Worm (Caenorhabditis elegans) whole organism, midembryonic: ENCODE results near the gene Y7A5A.8.
A peak's percentile ranks its signal among the peaks of the same experiment; 100 is the strongest.

ENCODE experiments used
- T22C8.4 ChIP-seq: fragments of 200-800 bp; sonication (Bioruptor generic); IDR thresholded peaks from 2 replicates; pipeline ENCODE4 v1.3.6; 2022; ENCODE audit warnings: missing genetic modification characterization, missing compliant biosample characterization
- cog-1 ChIP-seq: sonication (generic microtip); optimal IDR thresholded peaks from 2 replicates; lab custom pipeline; 2016; ENCODE audit warnings: missing genetic modification characterization, missing compliant biosample characterization
- flt-1 ChIP-seq: fragments of 200-800 bp; sonication (Bioruptor generic); IDR thresholded peaks from 2 replicates; pipeline ENCODE4 v1.3.6; 2022; ENCODE audit warnings: missing genetic modification characterization, missing compliant biosample characterization
- klf-2 ChIP-seq: fragments of 200-800 bp; sonication (Bioruptor generic); conservative IDR thresholded peaks from 2 replicates; pipeline ENCODE4 v1.3.6; 2022; ENCODE audit warnings: missing genetic modification reagents, missing genetic modification characterization, missing compliant biosample characterization
- med-1 ChIP-seq: sonication (generic microtip); optimal IDR thresholded peaks from 2 replicates; lab custom pipeline; 2017; ENCODE audit warnings: missing genetic modification characterization, mild to moderate bottlenecking, missing compliant biosample characterization, antibody characterized with exemption, missing genetic modification reagents; ENCODE audit not compliant: insufficient read depth
- ref-1 ChIP-seq: fragments of 200-800 bp; sonication (Bioruptor generic); conservative IDR thresholded peaks from 2 replicates; pipeline ENCODE4 v1.3.6; 2022; ENCODE audit warnings: missing genetic modification reagents, missing genetic modification characterization, missing compliant biosample characterization
- tab-1 ChIP-seq: fragments of 200-800 bp; sonication (Bioruptor generic); IDR thresholded peaks from 2 replicates; pipeline ENCODE4 v1.3.6; 2022; ENCODE audit warnings: missing genetic modification characterization, missing compliant biosample characterization
- ztf-23 ChIP-seq: fragments of 200-800 bp; sonication (Bioruptor generic); IDR thresholded peaks from 2 replicates; pipeline ENCODE4 v1.3.6; 2022; ENCODE audit warnings: missing genetic modification reagents, missing genetic modification characterization, missing compliant biosample characterization
- ztf-29 ChIP-seq: fragments of 200-800 bp; sonication (Bioruptor generic); IDR thresholded peaks from 2 replicates; pipeline ENCODE4 v1.3.6; 2022; ENCODE audit warnings: missing genetic modification reagents, missing genetic modification characterization, missing compliant biosample characterization

Y7A5A.8 gene

ce11 chrX:15842492-15842891 lies 20.2 kb downstream of the Y7A5A.8 start:
- no peak for TF ChIP-seq flt-1 (GFP tag; lab: Robert Waterston, UW)
- no peak for TF ChIP-seq tab-1 (GFP tag; lab: Robert Waterston, UW)
- no peak for TF ChIP-seq cog-1 (tag; lab: Kevin White, UChicago)
- TF ChIP-seq med-1, result no peak
- no peak for TF ChIP-seq T22C8.4
- no peak for TF ChIP-seq ztf-29 (GFP tag; lab: Robert Waterston, UW)
- TF ChIP-seq klf-2, result no peak
- TF ChIP-seq ztf-23, result no peak
- TF ChIP-seq ref-1 (GFP tag; lab: Robert Waterston, UW), result no peak

DNA sequence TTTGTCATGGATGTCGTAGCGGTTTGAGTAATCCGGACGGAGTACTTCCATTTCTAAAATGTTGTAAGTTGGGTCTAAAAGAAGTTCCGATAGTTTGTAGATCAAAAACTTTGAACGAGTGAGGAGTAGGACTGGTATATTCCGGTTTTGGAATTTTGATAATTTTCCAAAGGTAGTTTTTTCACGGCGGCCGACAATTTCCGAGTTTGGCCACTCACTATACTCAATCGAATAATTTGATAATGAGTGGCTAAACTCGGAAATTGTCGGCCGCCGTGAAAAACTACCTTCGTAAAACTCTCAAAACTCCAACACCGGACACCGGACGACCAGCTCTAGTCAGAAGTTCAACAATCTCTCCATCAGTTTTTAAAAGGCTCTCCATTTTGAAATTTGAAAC lies 22.0 kb downstream of the Y7A5A.8 start:
- TF ChIP-seq klf-2, result no peak
- no peak for TF ChIP-seq ztf-29 (GFP tag; lab: Robert Waterston, UW)
- TF ChIP-seq cog-1 (tag; lab: Kevin White, UChicago), result no peak
- no peak for TF ChIP-seq flt-1 (GFP tag; lab: Robert Waterston, UW)
- TF ChIP-seq tab-1 (GFP tag; lab: Robert Waterston, UW), result no peak
- no peak for TF ChIP-seq ref-1 (GFP tag; lab: Robert Waterston, UW)

ce11 chrX:15846552-15846951 lies 24.3 kb downstream of the Y7A5A.8 start:
- no peak for TF ChIP-seq klf-2
- no peak for TF ChIP-seq cog-1 (tag; lab: Kevin White, UChicago)
- TF ChIP-seq ref-1 (GFP tag; lab: Robert Waterston, UW), result no peak
- TF ChIP-seq flt-1 (GFP tag; lab: Robert Waterston, UW), result no peak
- no peak for TF ChIP-seq ztf-23
- TF ChIP-seq tab-1 (GFP tag; lab: Robert Waterston, UW), result no peak

- TF ChIP-seq cog-1 (tag; lab: Kevin White, UChicago) (no peak), tab-1 (GFP tag; lab: Robert Waterston, UW) (no peak), flt-1 (GFP tag; lab: Robert Waterston, UW) (no peak), ref-1 (GFP tag; lab: Robert Waterston, UW) (no peak), med-1 (no peak), klf-2 (no peak), ztf-29 (GFP tag; lab: Robert Waterston, UW) (no peak), ztf-23 (no peak), T22C8.4 (no peak)
Observed at ce11 chrX:15847543-15848087, 25.3 kb downstream of the Y7A5A.8 start, which contains the start of gene F59F4.3. F59F4.3 (minus strand) TSS chrX:15847593.

- no peak for TF ChIP-seq klf-2
- TF ChIP-seq tab-1 (GFP tag; lab: Robert Waterston, UW), result no peak
- TF ChIP-seq ztf-29 (GFP tag; lab: Robert Waterston, UW), result no peak
Observed at ce11 chrX:15848867-15849266, 26.6 kb downstream of the Y7A5A.8 start.

DNA sequence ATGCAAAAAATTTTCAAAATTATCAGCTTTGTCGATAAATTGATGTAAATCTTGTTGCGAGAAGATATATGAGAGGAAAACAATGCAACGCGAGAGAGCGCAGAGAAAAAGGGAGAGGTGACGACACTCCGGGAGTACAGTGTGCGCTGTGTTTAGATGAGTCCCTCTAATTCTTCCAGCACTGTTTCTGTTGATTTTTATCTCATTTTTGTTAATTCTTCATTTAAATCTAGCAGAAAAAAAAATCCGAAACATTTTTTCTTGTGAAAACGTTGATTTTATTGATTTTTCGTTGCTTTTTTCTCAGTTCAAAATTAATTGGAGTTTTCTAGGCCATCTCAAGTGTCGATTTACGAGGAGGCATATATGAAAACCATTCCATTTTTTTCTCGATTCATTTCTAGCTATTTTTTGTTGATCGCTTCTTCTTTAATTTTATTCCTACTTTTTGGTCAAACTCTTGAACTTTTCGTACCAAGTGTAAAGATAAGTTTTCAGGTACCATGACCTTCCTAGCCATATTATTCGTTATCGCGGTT lies 27.2 kb downstream of the Y7A5A.8 start, which contains the start of gene acl-1:
acl-1 (plus strand) TSS at position 489 of the 539 bp plus-strand sequence.
- TF ChIP-seq klf-2 (no peak), ref-1 (GFP tag; lab: Robert Waterston, UW) (no peak), T22C8.4 (0 out of 2 replicates have a peak, but pooled peaks have one; percentile 8), cog-1 (tag; lab: Kevin White, UChicago) (peak; percentile 55)

- no peak for TF ChIP-seq med-1
- TF ChIP-seq tab-1 (GFP tag; lab: Robert Waterston, UW), result no peak
- TF ChIP-seq klf-2, result no peak
- no peak for TF ChIP-seq cog-1 (tag; lab: Kevin White, UChicago)
- TF ChIP-seq flt-1 (GFP tag; lab: Robert Waterston, UW), result no peak
- no peak for TF ChIP-seq ztf-29 (GFP tag; lab: Robert Waterston, UW)
- TF ChIP-seq ztf-23, result no peak
- TF ChIP-seq ref-1 (GFP tag; lab: Robert Waterston, UW), result no peak
- TF ChIP-seq T22C8.4, result no peak
Observed at ce11 chrX:15851013-15851412, 28.7 kb downstream of the Y7A5A.8 start.

ce11 chrX:15856853-15857252 lies 34.6 kb downstream of the Y7A5A.8 start, which contains the start of gene F53H4.2:
F53H4.2 (plus strand) TSS chrX:15857153.
- TF ChIP-seq tab-1 (GFP tag; lab: Robert Waterston, UW) (no peak), T22C8.4 (no peak), ref-1 (GFP tag; lab: Robert Waterston, UW) (no peak), flt-1 (GFP tag; lab: Robert Waterston, UW) (no peak), ztf-29 (GFP tag; lab: Robert Waterston, UW) (no peak), med-1 (no peak), ztf-23 (no peak), klf-2 (no peak), cog-1 (tag; lab: Kevin White, UChicago) (no peak)

ce11 chrX:15860556-15861008 lies 38.3 kb downstream of the Y7A5A.8 start, which contains the start of gene F53H4.6:
F53H4.6 (minus strand) TSS chrX:15860606.
- TF ChIP-seq klf-2 (no peak), T22C8.4 (no peak), med-1 (no peak), ref-1 (GFP tag; lab: Robert Waterston, UW) (no peak), cog-1 (tag; lab: Kevin White, UChicago) (no peak), flt-1 (GFP tag; lab: Robert Waterston, UW) (no peak), tab-1 (GFP tag; lab: Robert Waterston, UW) (no peak), ztf-23 (no peak), ztf-29 (GFP tag; lab: Robert Waterston, UW) (no peak)

DNA sequence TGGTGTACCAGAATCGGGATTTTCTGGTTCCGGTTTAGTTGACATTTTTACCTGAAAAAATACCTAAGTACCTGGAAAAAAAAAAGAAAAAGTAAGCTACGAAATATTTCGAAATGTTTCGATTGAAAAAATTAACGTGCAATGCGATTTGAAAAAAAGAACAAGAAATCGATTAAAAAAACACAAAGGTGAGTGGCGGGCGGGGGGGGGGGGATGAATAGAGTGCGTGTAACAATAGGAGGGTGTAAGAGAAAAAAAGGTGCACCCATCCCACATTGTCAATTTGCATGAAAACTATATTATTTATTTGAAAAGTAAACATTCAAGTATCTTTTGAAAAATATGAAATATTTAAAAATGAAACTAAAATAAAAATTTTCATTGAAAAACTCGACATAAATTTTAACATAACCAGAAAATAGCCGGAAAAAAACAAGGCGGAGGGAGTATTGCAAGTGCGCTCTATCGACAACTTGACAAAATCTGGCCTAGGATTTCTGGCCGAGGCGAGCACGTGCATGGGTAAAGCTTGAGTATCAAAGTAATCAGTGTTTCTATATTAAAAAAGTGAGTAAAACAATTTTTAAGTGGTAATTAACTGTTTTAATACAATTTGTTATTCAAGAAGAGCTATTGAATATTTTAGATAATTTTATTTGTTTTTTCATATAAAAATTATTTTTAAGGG lies 43.7 kb downstream of the Y7A5A.8 start, which contains the start of the genes csb-1 and F53H4.4:
csb-1 (minus strand) TSS at position 51 of the 688 bp plus-strand sequence.
F53H4.4 (plus strand) TSS at position 520 of the 688 bp plus-strand sequence.
- TF ChIP-seq klf-2, result no peak
- TF ChIP-seq cog-1 (tag; lab: Kevin White, UChicago), result peak; percentile 18
